Fruit fly (Drosophila melanogaster): Measurements from ENCODE around the gene nAChRbeta3.
A peak's percentile ranks its signal among the peaks of the same experiment; 100 is the strongest.

Gene nAChRbeta3

DNA sequence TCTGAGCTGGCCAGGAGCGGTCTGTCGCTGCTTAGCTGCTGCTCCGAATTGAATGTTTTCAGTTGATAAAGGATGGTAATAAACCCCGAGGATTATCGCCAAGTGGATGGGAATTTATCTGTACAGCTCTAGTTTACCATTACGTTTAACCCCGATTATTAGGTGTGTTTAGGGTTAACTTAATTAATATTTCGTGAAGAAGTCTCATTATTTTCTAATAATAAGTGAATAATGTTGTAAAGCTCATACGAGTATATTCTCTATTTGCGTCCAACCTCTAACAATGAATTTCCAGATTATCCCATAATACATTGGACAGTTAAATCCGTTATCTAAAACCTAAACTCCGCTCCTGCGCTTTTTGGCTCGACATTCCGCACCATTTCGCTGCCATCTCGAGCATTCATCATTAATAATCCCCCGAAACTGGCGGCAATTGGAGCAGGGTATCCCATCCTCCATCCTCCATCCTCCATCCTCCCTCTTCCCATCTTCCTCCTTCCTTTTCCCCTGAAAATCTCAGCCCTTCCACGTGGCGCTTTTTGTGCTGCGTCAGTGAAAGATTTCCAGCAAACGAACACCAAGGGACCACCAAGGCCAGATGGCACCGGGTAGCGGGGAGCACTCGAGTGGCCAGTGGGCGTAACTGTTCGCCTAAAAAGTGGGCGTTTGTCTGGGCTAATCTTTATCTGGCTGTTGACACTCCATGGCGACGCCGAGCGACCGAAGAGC lies 18.6 kb upstream of the nAChRbeta3 start (continued):
- TF ChIP-seq Dfd (GFP tag; optimal IDR thresholded peaks at IDR 0.05) (no peak), HHEX (GFP tag; optimal IDR thresholded peaks at IDR 0.05) (no peak), Six4 (GFP tag; optimal IDR thresholded peaks at IDR 0.05) (no peak), CG3995 (GFP tag; optimal IDR thresholded peaks at IDR 0.05) (no peak), CG13624 (GFP tag; optimal IDR thresholded peaks at IDR 0.05) (peak; percentile 1), Xrp1 (GFP tag; IDR thresholded peaks at IDR 0.05) (no peak), scrt (GFP tag; optimal IDR thresholded peaks at IDR 0.05) (no peak), mam (GFP tag; optimal IDR thresholded peaks at IDR 0.05) (no peak), wdn (GFP tag; IDR thresholded peaks at IDR 0.05) (no peak), CG10147 (GFP tag; optimal IDR thresholded peaks at IDR 0.05) (peak; percentile 24), kay (GFP tag; optimal IDR thresholded peaks at IDR 0.05) (no peak), NfI (GFP tag; optimal IDR thresholded peaks at IDR 0.05) (no peak), fd96Cb (tag; optimal IDR thresholded peaks at IDR 0.05) (peak; percentile 31), CG17361 (GFP tag; IDR thresholded peaks at IDR 0.05) (peak; percentile 38; the same call in 1 of the 3 replicates), Hr39 (optimal IDR thresholded peaks at IDR 0.05) (no peak), Myb (GFP tag; optimal IDR thresholded peaks at IDR 0.05) (no peak), D19A (tag; optimal IDR thresholded peaks at IDR 0.05) (no peak), Bgb (GFP tag; IDR thresholded peaks at IDR 0.05; ENCODE audit: partially characterized antibody) (no peak), CG1024 (GFP tag; IDR thresholded peaks at IDR 0.05) (no peak), btn (GFP tag; optimal IDR thresholded peaks at IDR 0.05) (no peak), CG7928 (GFP tag; optimal IDR thresholded peaks at IDR 0.05) (no peak), org-1 (GFP tag; optimal IDR thresholded peaks at IDR 0.05) (no peak), grau (tag; optimal IDR thresholded peaks at IDR 0.05) (peak; percentile 18), CG4404 (GFP tag; IDR thresholded peaks at IDR 0.05) (no peak), Doc2 (GFP tag; IDR thresholded peaks at IDR 0.05) (no peak), Dad (GFP tag; optimal IDR thresholded peaks at IDR 0.05) (no peak), wor (GFP tag; IDR thresholded peaks at IDR 0.05) (no peak), CG6175 (GFP tag; IDR thresholded peaks at IDR 0.05) (no peak), CG10979 (tag; optimal IDR thresholded peaks at IDR 0.05) (peak; percentile 28), gcm (GFP tag; optimal IDR thresholded peaks at IDR 0.05) (no peak), CG11247 (GFP tag; IDR thresholded peaks at IDR 0.05) (no peak), CG3847 (GFP tag; IDR thresholded peaks at IDR 0.05) (no peak), yki (optimal IDR thresholded peaks at IDR 0.05) (no peak), Vsx1 (GFP tag; optimal IDR thresholded peaks at IDR 0.05) (no peak), tup (GFP tag; optimal IDR thresholded peaks at IDR 0.05) (no peak), Nf-YA (GFP tag; IDR thresholded peaks at IDR 0.05) (no peak)

DNA sequence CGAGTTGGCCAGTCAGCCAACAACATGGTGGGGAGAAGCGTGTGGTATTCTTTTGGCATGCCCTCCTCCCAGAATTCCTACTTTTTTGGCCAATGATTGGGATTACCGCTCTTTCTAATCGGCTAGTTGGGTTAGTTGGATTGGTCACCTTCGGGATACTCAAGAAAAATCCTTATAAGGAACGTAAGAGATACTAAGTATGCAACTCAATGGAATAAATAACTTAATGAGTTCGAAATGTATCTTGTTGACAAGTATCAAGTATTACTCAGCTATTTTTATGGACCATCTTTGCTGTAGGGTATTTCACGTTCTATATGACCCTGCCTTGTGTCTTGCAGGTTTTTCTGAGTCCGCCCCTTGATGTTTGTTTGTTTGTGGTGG lies 18.0 kb upstream of the nAChRbeta3 start:
- TF ChIP-seq lab (GFP tag; optimal IDR thresholded peaks at IDR 0.05) (peak; percentile 11), CG1603 (tag; optimal IDR thresholded peaks at IDR 0.05) (peak; percentile 19), sens (GFP tag) (peak; percentile 64), CG10274 (GFP tag; optimal IDR thresholded peaks at IDR 0.05) (peak; percentile 64), Sox102F (GFP tag; optimal IDR thresholded peaks at IDR 0.05) (peak; percentile 25), CG7745 (tag; optimal IDR thresholded peaks at IDR 0.05) (no peak), CG10979 (tag; optimal IDR thresholded peaks at IDR 0.05) (peak; percentile 11), Ets65A (GFP tag) (peak; percentile 22), CG2889 (GFP tag; IDR thresholded peaks at IDR 0.05) (no peak), CG12391 (tag; optimal IDR thresholded peaks at IDR 0.05) (peak; percentile 2), gem (tag; optimal IDR thresholded peaks at IDR 0.05) (peak; percentile 44), row (GFP tag; IDR thresholded peaks at IDR 0.05) (peak; percentile 42; the same call in 1 of the 3 replicates), CG10543 (GFP tag; optimal IDR thresholded peaks at IDR 0.05) (no peak), CG18599 (GFP tag; optimal IDR thresholded peaks at IDR 0.05) (peak; percentile 25), Med (GFP tag) (peak; percentile 8), Xrp1 (GFP tag; IDR thresholded peaks at IDR 0.05) (0 out of 2 replicates have a peak, but pooled peaks have one; percentile 15), wek (GFP tag; optimal IDR thresholded peaks at IDR 0.05) (no peak), D19A (tag; optimal IDR thresholded peaks at IDR 0.05) (peak; percentile 32), Nf-YC (tag; optimal IDR thresholded peaks at IDR 0.05) (peak; percentile 39)

All from whole organism, embryonic.